Worm (Caenorhabditis elegans) whole organism, L3 larva: Measurements from ENCODE around the gene ftr-1.

Source experiments
- R02D3.7 ChIP-seq: fragments of 150-350 bp; optimal IDR thresholded peaks from 2 replicates; lab custom pipeline; 2014; ENCODE audit warnings: missing biosample characterization, missing genetic modification characterization
- ZK546.5 ChIP-seq: sonication (generic microtip); optimal IDR thresholded peaks from 2 replicates; lab custom pipeline; 2017; ENCODE audit warnings: missing biosample characterization, missing genetic modification characterization
- ama-1 ChIP-seq: fragments of 150-350 bp; optimal IDR thresholded peaks from 2 replicates; lab custom pipeline; 2018
- egl-5 ChIP-seq: fragments of 150-350 bp; optimal IDR thresholded peaks from 2 replicates; lab custom pipeline; 2017; ENCODE audit warnings: missing biosample characterization, missing genetic modification reagents, missing genetic modification characterization, inconsistent platforms
- elt-1 ChIP-seq: fragments of 150-350 bp; optimal IDR thresholded peaks from 2 replicates; lab custom pipeline; 2014; ENCODE audit warnings: missing biosample characterization, missing genetic modification characterization
- lin-39 ChIP-seq: fragments of 150-350 bp; optimal IDR thresholded peaks from 2 replicates; lab custom pipeline; 2018; ENCODE audit warnings: missing biosample characterization, missing genetic modification reagents, missing genetic modification characterization
- nhr-12 ChIP-seq: fragments of 150-350 bp; optimal IDR thresholded peaks from 2 replicates; lab custom pipeline; 2014; ENCODE audit warnings: missing biosample characterization, missing genetic modification characterization
- nhr-25 ChIP-seq: sonication (generic microtip); optimal IDR thresholded peaks from 2 replicates; lab custom pipeline; 2017; ENCODE audit warnings: missing biosample characterization, missing genetic modification characterization
- pha-4 ChIP-seq: fragments of 150-350 bp; optimal IDR thresholded peaks from 2 replicates; lab custom pipeline; 2014; ENCODE audit warnings: missing biosample characterization, missing genetic modification reagents, missing genetic modification characterization
- pqm-1 ChIP-seq: fragments of 150-350 bp; optimal IDR thresholded peaks from 2 replicates; lab custom pipeline; 2017; ENCODE audit warnings: missing biosample characterization, missing genetic modification characterization, inconsistent platforms
- unc-62 ChIP-seq: fragments of 150-350 bp; sonication (generic microtip); optimal IDR thresholded peaks from 4 replicates; lab custom pipeline; 2014; ENCODE audit warnings: missing biosample characterization, missing genetic modification reagents, missing genetic modification characterization
- zag-1 ChIP-seq: fragments of 150-350 bp; optimal IDR thresholded peaks from 2 replicates; lab custom pipeline; 2014; ENCODE audit warnings: missing biosample characterization, missing genetic modification characterization
- ztf-11 ChIP-seq: fragments of 150-350 bp; optimal IDR thresholded peaks from 2 replicates; lab custom pipeline; 2014; ENCODE audit warnings: missing biosample characterization, missing genetic modification characterization

DNA sequence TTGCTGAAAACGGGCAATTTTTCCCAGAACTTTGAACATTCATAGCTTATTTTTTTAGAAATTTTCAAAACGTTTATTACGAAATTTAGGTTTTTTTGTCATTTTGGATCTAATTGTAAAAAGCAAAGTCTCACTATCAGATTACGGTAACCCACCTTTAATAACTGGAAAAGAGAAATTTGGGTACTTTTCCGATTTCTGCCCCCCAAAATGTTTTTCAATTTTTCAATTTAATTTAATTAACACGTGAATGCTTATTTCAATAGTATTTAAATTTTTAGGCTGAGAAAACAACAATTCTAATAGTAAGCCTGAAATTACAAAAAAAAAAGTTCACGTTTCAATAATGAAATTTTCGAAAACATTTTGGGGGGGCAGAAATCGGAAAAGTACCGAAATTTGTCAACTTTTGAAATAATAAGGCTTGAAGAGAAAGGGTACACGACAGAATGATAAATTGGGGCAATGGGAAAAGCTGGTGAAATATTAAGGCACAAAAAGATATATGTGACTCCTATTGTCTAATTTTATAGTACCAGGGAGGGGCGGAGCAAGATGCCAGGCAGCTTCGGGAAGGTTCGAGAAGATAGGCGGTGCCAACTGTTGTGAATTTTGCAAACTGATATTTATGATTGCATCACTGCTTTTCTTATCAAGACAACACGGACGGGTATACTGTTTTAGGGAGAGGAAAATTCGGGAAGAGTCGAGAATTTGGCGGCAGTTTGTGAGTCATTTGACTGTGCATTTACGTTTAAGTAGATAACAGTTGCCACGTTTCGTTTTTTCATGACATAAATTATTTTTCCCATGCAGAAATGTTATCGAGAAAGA, 32.5 kb upstream of the ftr-1 start, which contains the start of gene F19B2.5:
- peak; percentile 43 for TF ChIP-seq pha-4 (tag; lab: Kevin White, UChicago)
- no peak for TF ChIP-seq lin-39 (tag; lab: Kevin White, UChicago)
- no peak for TF ChIP-seq ztf-11 (tag; lab: Kevin White, UChicago)
- no peak for TF ChIP-seq elt-1 (tag; lab: Kevin White, UChicago)
- TF ChIP-seq R02D3.7 (tag; lab: Kevin White, UChicago), result no peak
- peak; percentile 89 for TF ChIP-seq ama-1
- no peak for TF ChIP-seq nhr-12 (tag; lab: Kevin White, UChicago)
- TF ChIP-seq ZK546.5 (tag; lab: Kevin White, UChicago), result no peak
- no peak for TF ChIP-seq zag-1 (tag; lab: Kevin White, UChicago)
- no peak for TF ChIP-seq unc-62 (GFP tag; lab: Kevin White, UChicago)
- TF ChIP-seq pqm-1 (tag; lab: Kevin White, UChicago), result peak; percentile 73
- no peak for TF ChIP-seq nhr-25 (tag; lab: Kevin White, UChicago)
- no peak for TF ChIP-seq egl-5 (tag; lab: Kevin White, UChicago)
